Fruit fly (Drosophila melanogaster) whole organism, embryonic: ENCODE measurements around the gene CG45066.

Experiments
- Atf3 ChIP-seq: fragments of 200-800 bp; sonication (Bioruptor generic); optimal IDR thresholded peaks from 3 replicates; lab custom pipeline; 2016; ENCODE audit warnings: missing biosample characterization, missing genetic modification characterization
- CG12071 ChIP-seq: fragments of 200-800 bp; sonication (Bioruptor generic); optimal IDR thresholded peaks from 3 replicates; lab custom pipeline; 2018; ENCODE audit warnings: missing biosample characterization, mild to moderate bottlenecking, missing genetic modification characterization
- CG13287 ChIP-seq: fragments of 200-800 bp; sonication (Bioruptor generic); IDR thresholded peaks from 2 replicates; pipeline ENCODE4 v1.3.6; 2022; ENCODE audit warnings: missing biosample characterization, missing genetic modification characterization; ENCODE audit not compliant: partially characterized antibody
- CG14050 ChIP-seq: fragments of 200-800 bp; sonication (Bioruptor generic); IDR thresholded peaks from 3 replicates; pipeline ENCODE4 v1.3.6; 2022; ENCODE audit warnings: missing biosample characterization, missing genetic modification characterization
- CG15269 ChIP-seq: fragments of 200-800 bp; sonication (Bioruptor generic); optimal IDR thresholded peaks from 2 replicates; lab custom pipeline; 2018; ENCODE audit warnings: missing biosample characterization, mild to moderate bottlenecking, missing genetic modification characterization, moderate library complexity
- CG15479 ChIP-seq: fragments of 200-800 bp; sonication (Bioruptor generic); optimal IDR thresholded peaks from 3 replicates; lab custom pipeline; 2019; ENCODE audit warnings: missing biosample characterization, mild to moderate bottlenecking, missing genetic modification characterization, moderate library complexity
- CG3065 ChIP-seq: fragments of 200-800 bp; sonication (Bioruptor generic); optimal IDR thresholded peaks from 2 replicates; lab custom pipeline; 2016; ENCODE audit warnings: missing biosample characterization, missing genetic modification characterization
- CG31365 ChIP-seq: fragments of 200-800 bp; sonication (Bioruptor generic); optimal IDR thresholded peaks from 2 replicates; lab custom pipeline; 2018; ENCODE audit warnings: missing biosample characterization, mild to moderate bottlenecking, missing genetic modification characterization
- CG32767 ChIP-seq: fragments of 200-800 bp; sonication (Bioruptor generic); IDR thresholded peaks from 2 replicates; pipeline ENCODE4 v1.3.6; 2022; ENCODE audit warnings: missing biosample characterization, missing genetic modification characterization
- CG34422 ChIP-seq: fragments of 200-800 bp; sonication (Bioruptor generic); IDR thresholded peaks from 3 replicates; pipeline ENCODE4 v1.3.6; 2022; ENCODE audit warnings: missing biosample characterization, missing genetic modification characterization
- CG3838 ChIP-seq: fragments of 200-800 bp; sonication (Bioruptor generic); optimal IDR thresholded peaks from 3 replicates; lab custom pipeline; 2016; ENCODE audit warnings: missing biosample characterization, missing genetic modification characterization
- CG3847 ChIP-seq: fragments of 200-800 bp; sonication (Bioruptor generic); IDR thresholded peaks from 2 replicates; pipeline ENCODE4 v1.3.6; 2022; ENCODE audit warnings: missing biosample characterization, missing genetic modification characterization
- CG43689 ChIP-seq: fragments of 200-800 bp; sonication (Bioruptor generic); IDR thresholded peaks from 2 replicates; pipeline ENCODE4 v1.3.6; 2022; ENCODE audit warnings: missing biosample characterization, missing genetic modification characterization
- CG6272 ChIP-seq: fragments of 200-800 bp; sonication (Bioruptor generic); IDR thresholded peaks from 2 replicates; pipeline ENCODE4 v1.3.6; 2022; ENCODE audit warnings: missing biosample characterization, missing genetic modification characterization
- CG6689 ChIP-seq: fragments of 200-800 bp; sonication (Bioruptor generic); IDR thresholded peaks from 2 replicates; pipeline ENCODE4 v1.3.6; 2022; ENCODE audit warnings: missing biosample characterization, missing genetic modification characterization
- CG6765 ChIP-seq: fragments of 200-800 bp; sonication (Bioruptor generic); optimal IDR thresholded peaks from 3 replicates; lab custom pipeline; 2017; ENCODE audit warnings: missing biosample characterization, mild to moderate bottlenecking, missing genetic modification characterization
- CG7745 ChIP-seq: fragments of 200-800 bp; sonication (Bioruptor generic); optimal IDR thresholded peaks from 2 replicates; lab custom pipeline; 2018; ENCODE audit warnings: missing biosample characterization, mild to moderate bottlenecking, missing genetic modification characterization, moderate library complexity
- CG7928 ChIP-seq: fragments of 200-800 bp; sonication (Bioruptor generic); optimal IDR thresholded peaks from 2 replicates; lab custom pipeline; 2017; ENCODE audit warnings: missing biosample characterization, mild to moderate bottlenecking, missing genetic modification characterization
- CTCF ChIP-seq: fragments of 200-800 bp; sonication (Bioruptor generic); optimal IDR thresholded peaks from 2 replicates; lab custom pipeline; 2017; ENCODE audit warnings: missing biosample characterization, mild to moderate bottlenecking, missing genetic modification characterization, moderate library complexity
- Dref ChIP-seq: fragments of 200-800 bp; sonication (Bioruptor generic); IDR thresholded peaks from 2 replicates; pipeline ENCODE4 v1.3.6; 2022; ENCODE audit warnings: missing biosample characterization, missing genetic modification characterization
- Eip74EF ChIP-seq, 2 experiments: fragments of 200-800 bp in 1 of 2; fragments of >200 bp in 1 of 2; sonication (Bioruptor generic) in 1 of 2; optimal IDR thresholded peaks; 2 replicates each; lab custom pipeline; 2017 to 2019; ENCODE audit warnings: missing biosample characterization in 2 of 2, missing genetic modification characterization in 2 of 2, mild to moderate bottlenecking in 1 of 2, moderate library complexity in 1 of 2
- Ets97D ChIP-seq: fragments of 200-800 bp; sonication (Bioruptor generic); optimal IDR thresholded peaks from 3 replicates; lab custom pipeline; 2016; ENCODE audit warnings: missing biosample characterization, missing genetic modification characterization
- Fer2 ChIP-seq: fragments of 200-800 bp; sonication (Bioruptor generic); optimal IDR thresholded peaks from 2 replicates; lab custom pipeline; 2018; ENCODE audit warnings: missing biosample characterization, mild to moderate bottlenecking, missing genetic modification characterization, moderate library complexity
- MTF-1 ChIP-seq: fragments of 200-800 bp; sonication (Bioruptor generic); optimal IDR thresholded peaks from 2 replicates; lab custom pipeline; 2018; ENCODE audit warnings: missing biosample characterization, mild to moderate bottlenecking, missing genetic modification characterization, borderline replicate concordance
- Neu2 ChIP-seq: fragments of 200-800 bp; sonication (Bioruptor generic); optimal IDR thresholded peaks from 3 replicates; lab custom pipeline; 2016; ENCODE audit warnings: missing biosample characterization, missing genetic modification characterization, borderline replicate concordance
- Nf-YC ChIP-seq: fragments of 200-800 bp; optimal IDR thresholded peaks from 3 replicates; lab custom pipeline; 2019; ENCODE audit warnings: missing biosample characterization, mild to moderate bottlenecking, missing genetic modification characterization, moderate library complexity
- NfI ChIP-seq: fragments of 200-800 bp; sonication (Bioruptor generic); optimal IDR thresholded peaks from 3 replicates; lab custom pipeline; 2018; ENCODE audit warnings: missing biosample characterization, mild to moderate bottlenecking, missing genetic modification characterization, moderate library complexity
- Pdp1 ChIP-seq, 2 experiments: fragments of 200-800 bp; sonication (Bioruptor generic); optimal IDR thresholded peaks; 3 replicates each; lab custom pipeline; 2016; ENCODE audit warnings: missing biosample characterization in 2 of 2, missing genetic modification characterization in 2 of 2, mild to moderate bottlenecking in 1 of 2, moderate library complexity in 1 of 2
- Sin3A ChIP-seq: fragments of >200 bp; optimal IDR thresholded peaks from 2 replicates; lab custom pipeline; 2018
- Sox100B ChIP-seq: fragments of 200-800 bp; sonication (Bioruptor generic); optimal IDR thresholded peaks from 3 replicates; lab custom pipeline; 2018; ENCODE audit warnings: missing biosample characterization, mild to moderate bottlenecking, missing genetic modification characterization
- Spps ChIP-seq: fragments of 200-800 bp; sonication (Bioruptor generic); optimal IDR thresholded peaks from 2 replicates; lab custom pipeline; 2018; ENCODE audit warnings: missing biosample characterization, mild to moderate bottlenecking, missing genetic modification characterization
- ap ChIP-seq: fragments of 200-800 bp; sonication (Bioruptor generic); IDR thresholded peaks from 2 replicates; pipeline ENCODE4 v1.3.6; 2022; ENCODE audit warnings: missing biosample characterization, missing genetic modification characterization
- br ChIP-seq: fragments of >200 bp; optimal IDR thresholded peaks from 2 replicates; lab custom pipeline; 2017
- caup ChIP-seq: fragments of 200-800 bp; sonication (Bioruptor generic); optimal IDR thresholded peaks from 3 replicates; lab custom pipeline; 2017; ENCODE audit warnings: missing biosample characterization, mild to moderate bottlenecking, missing genetic modification characterization, moderate library complexity; ENCODE audit not compliant: severe bottlenecking
- dan ChIP-seq: fragments of 200-800 bp; sonication (Bioruptor generic); IDR thresholded peaks from 2 replicates; pipeline ENCODE4 v1.3.6; 2022; ENCODE audit warnings: missing biosample characterization, missing genetic modification characterization
- disco-r ChIP-seq: fragments of 200-800 bp; sonication (Bioruptor generic); optimal IDR thresholded peaks from 2 replicates; lab custom pipeline; 2016; ENCODE audit warnings: missing biosample characterization, missing genetic modification characterization
- fru ChIP-seq: fragments of >200 bp; optimal IDR thresholded peaks from 2 replicates; lab custom pipeline; 2017
- insv ChIP-seq, 2 experiments: fragments of 200-800 bp; sonication (Bioruptor generic); optimal IDR thresholded peaks; 3 replicates each; lab custom pipeline; 2016 to 2018; ENCODE audit warnings: missing biosample characterization in 2 of 2, missing genetic modification characterization in 2 of 2
- jigr1 ChIP-seq: fragments of 200-800 bp; sonication (Bioruptor generic); IDR thresholded peaks from 3 replicates; pipeline ENCODE4 v1.3.6; 2022; ENCODE audit warnings: missing biosample characterization, missing genetic modification characterization
- klu ChIP-seq: fragments of 200-800 bp; sonication (Bioruptor generic); IDR thresholded peaks from 2 replicates; pipeline ENCODE4 v1.3.6; 2022; ENCODE audit warnings: missing biosample characterization, missing genetic modification characterization
- nerfin-1 ChIP-seq: fragments of 200-800 bp; sonication (Bioruptor generic); optimal IDR thresholded peaks from 3 replicates; lab custom pipeline; 2019; ENCODE audit warnings: missing biosample characterization, mild to moderate bottlenecking, missing genetic modification characterization, moderate library complexity
- odd ChIP-seq: fragments of 200-800 bp; sonication (Bioruptor generic); optimal IDR thresholded peaks from 2 replicates; lab custom pipeline; 2017; ENCODE audit warnings: missing biosample characterization, mild to moderate bottlenecking, missing genetic modification characterization
- rib ChIP-seq: fragments of 200-800 bp; sonication (Bioruptor generic); IDR thresholded peaks from 2 replicates; pipeline ENCODE4 v1.3.6; 2022; ENCODE audit warnings: missing biosample characterization, missing genetic modification characterization
- run ChIP-seq: fragments of 200-800 bp; sonication (Bioruptor generic); optimal IDR thresholded peaks from 3 replicates; lab custom pipeline; 2018; ENCODE audit warnings: missing biosample characterization, mild to moderate bottlenecking, missing genetic modification characterization
- shn ChIP-seq: fragments of 200-800 bp; sonication (Bioruptor generic); optimal IDR thresholded peaks from 3 replicates; lab custom pipeline; 2016; ENCODE audit warnings: missing biosample characterization, missing genetic modification characterization
- sima ChIP-seq: fragments of 200-800 bp; sonication (Bioruptor generic); optimal IDR thresholded peaks from 2 replicates; lab custom pipeline; 2016; ENCODE audit warnings: missing biosample characterization, missing genetic modification characterization
- stwl ChIP-seq: fragments of 200-800 bp; sonication (Bioruptor generic); optimal IDR thresholded peaks from 3 replicates; lab custom pipeline; 2018; ENCODE audit warnings: missing biosample characterization, mild to moderate bottlenecking, missing genetic modification characterization, moderate library complexity
- trh ChIP-seq: fragments of 200-800 bp; sonication (Bioruptor generic); optimal IDR thresholded peaks from 2 replicates; lab custom pipeline; 2016; ENCODE audit warnings: missing biosample characterization, missing genetic modification characterization
- yki ChIP-seq: fragments of >200 bp; optimal IDR thresholded peaks from 3 replicates; lab custom pipeline; 2018
- z ChIP-seq: fragments of 200-800 bp; sonication (Bioruptor generic); IDR thresholded peaks from 3 replicates; pipeline ENCODE4 v1.3.6; 2022; ENCODE audit warnings: missing biosample characterization, missing genetic modification characterization
- zen2 ChIP-seq: fragments of 200-800 bp; sonication (Bioruptor generic); IDR thresholded peaks from 3 replicates; pipeline ENCODE4 v1.3.6; 2022; ENCODE audit warnings: missing biosample characterization, missing genetic modification characterization; ENCODE audit not compliant: partially characterized antibody

The CG45066 gene

DNA sequence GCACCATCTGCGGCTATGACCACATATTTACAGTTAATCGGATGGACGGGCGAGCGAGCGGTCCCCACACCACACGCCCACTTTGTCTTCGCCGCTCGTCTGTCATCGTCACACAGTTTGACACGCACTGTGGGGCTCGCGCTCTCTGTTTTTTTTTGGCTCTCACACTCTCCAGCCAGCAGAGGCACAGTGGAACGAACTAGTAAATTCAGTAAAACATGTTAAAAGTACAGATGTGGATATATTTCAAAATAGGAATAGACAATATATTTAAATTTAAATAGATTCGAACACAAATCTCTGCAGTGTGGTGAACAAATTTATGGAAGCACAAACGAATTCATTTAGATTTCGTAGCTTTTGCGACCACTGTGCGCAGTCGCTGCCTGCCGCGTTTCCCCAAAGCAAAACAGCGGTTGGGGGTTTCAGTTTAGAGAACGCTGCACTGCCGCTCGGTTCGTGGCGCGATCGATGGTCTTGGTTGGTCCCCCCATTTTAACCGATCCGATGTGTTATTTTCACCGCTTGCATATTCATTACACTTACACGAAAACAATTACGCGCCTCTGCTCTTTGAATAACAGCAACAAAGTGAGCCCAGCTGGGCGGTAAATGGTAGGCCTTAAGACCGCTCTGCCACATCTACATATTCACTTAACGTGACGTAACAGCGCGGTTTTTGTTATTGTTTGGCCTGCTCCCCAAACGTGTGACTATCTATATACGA, 29.7 kb downstream of the CG45066 start (continued):
- TF ChIP-seq shn (GFP tag; lab: Kevin White, UChicago): peak; percentile 92
- peak; percentile 89 for TF ChIP-seq Nf-YC (tag; lab: Kevin White, UChicago)
- TF ChIP-seq Sox100B: peak; percentile 97
- TF ChIP-seq Fer2 (tag; lab: Kevin White, UChicago): peak; percentile 95
- TF ChIP-seq NfI (GFP tag; lab: Kevin White, UChicago): peak; percentile 99
- peak; percentile 95 for TF ChIP-seq CG3065 (GFP tag; lab: Kevin White, UChicago)
- no peak for TF ChIP-seq Sin3A (lab: Kevin White, UChicago)
- peak; percentile 55; the same call in 1 of the 3 replicates for TF ChIP-seq zen2 (GFP tag; lab: Robert Waterston, UW)
- TF ChIP-seq CTCF (GFP tag; lab: Kevin White, UChicago): peak; percentile 76
- peak; percentile 98 for TF ChIP-seq CG14050 (GFP tag; lab: Robert Waterston, UW)
- TF ChIP-seq rib (GFP tag; lab: Robert Waterston, UW): peak; percentile 98
- TF ChIP-seq Ets97D: peak; percentile 91
- TF ChIP-seq Eip74EF (GFP tag; optimal IDR thresholded peaks at IDR 0.05; lab: Kevin White, UChicago): peak in 1 of 2 experiments; percentile 97
- peak; percentile 68 for TF ChIP-seq stwl
- peak; percentile 78 for TF ChIP-seq z (GFP tag; lab: Robert Waterston, UW)
- TF ChIP-seq MTF-1 (GFP tag; lab: Kevin White, UChicago): peak; percentile 97
- peak; percentile 85 for TF ChIP-seq CG13287 (GFP tag; lab: Robert Waterston, UW)
- TF ChIP-seq caup (GFP tag; lab: Kevin White, UChicago): peak; percentile 98
- peak; percentile 99 for TF ChIP-seq CG34422
- peak; percentile 19 for TF ChIP-seq CG15479
- TF ChIP-seq trh (GFP tag; lab: Kevin White, UChicago): peak; percentile 95
- TF ChIP-seq CG6272 (GFP tag; lab: Robert Waterston, UW): peak; percentile 97
- no peak for TF ChIP-seq yki
- peak; percentile 66 for TF ChIP-seq Neu2 (GFP tag; lab: Kevin White, UChicago)
- peak; percentile 98 for TF ChIP-seq CG6765
- TF ChIP-seq dan (GFP tag; lab: Robert Waterston, UW): peak; percentile 85
- peak; percentile 82 for TF ChIP-seq CG7928 (GFP tag; lab: Kevin White, UChicago)
- peak; percentile 99 for TF ChIP-seq CG32767
- no peak for TF ChIP-seq fru (lab: Kevin White, UChicago)
- TF ChIP-seq CG3847: peak; percentile 99
- no peak for TF ChIP-seq br (lab: Kevin White, UChicago)
- TF ChIP-seq ap (GFP tag; lab: Robert Waterston, UW): peak; percentile 97
- peak; percentile 98 for TF ChIP-seq Spps (tag; lab: Kevin White, UChicago)
- TF ChIP-seq CG31365 (tag; lab: Kevin White, UChicago): peak; percentile 93
- TF ChIP-seq CG43689: peak; percentile 95
- peak; percentile 96 for TF ChIP-seq CG3838 (GFP tag; lab: Kevin White, UChicago)
- TF ChIP-seq nerfin-1: peak; percentile 96
- peak; percentile 99 for TF ChIP-seq CG12071 (GFP tag; lab: Kevin White, UChicago)
- TF ChIP-seq Pdp1 (GFP tag; optimal IDR thresholded peaks at IDR 0.05; lab: Kevin White, UChicago): peak; percentile 84 to 98
- peak; percentile 95 for TF ChIP-seq disco-r (GFP tag; lab: Kevin White, UChicago)
- TF ChIP-seq klu (GFP tag; lab: Robert Waterston, UW): peak; percentile 96
- TF ChIP-seq jigr1 (GFP tag; lab: Robert Waterston, UW): peak; percentile 93
- peak; percentile 98 for TF ChIP-seq CG6689 (GFP tag; lab: Robert Waterston, UW)
- peak; percentile 64 to 80 for TF ChIP-seq insv (GFP tag; optimal IDR thresholded peaks at IDR 0.05; lab: Kevin White, UChicago)
- TF ChIP-seq run (tag; lab: Kevin White, UChicago): peak; percentile 98
- peak; percentile 91 for TF ChIP-seq CG7745 (tag; lab: Kevin White, UChicago)
- peak; percentile 90 for TF ChIP-seq sima
- TF ChIP-seq Dref: peak; percentile 44
- TF ChIP-seq odd (GFP tag; lab: Kevin White, UChicago): peak; percentile 98
- TF ChIP-seq Atf3: peak; percentile 92
- TF ChIP-seq CG15269: peak; percentile 99
